Worm (Caenorhabditis elegans) whole organism, young adult: Measurements from ENCODE around the gene Y55F3AM.11.

Experiments
- F10E7.11 ChIP-seq: sonication (generic microtip); optimal IDR thresholded peaks from 2 replicates; lab custom pipeline; 2017; ENCODE audit warnings: mild to moderate bottlenecking, missing genetic modification characterization, moderate library complexity, missing compliant biosample characterization
- ZK185.1 ChIP-seq: sonication (generic microtip); optimal IDR thresholded peaks from 2 replicates; lab custom pipeline; 2016; ENCODE audit warnings: mild to moderate bottlenecking, missing genetic modification characterization, missing compliant biosample characterization; ENCODE audit not compliant: poor library complexity, severe bottlenecking
- akir-1 ChIP-seq: fragments of 200-800 bp; sonication (Bioruptor generic); optimal IDR thresholded peaks from 2 replicates; lab custom pipeline; 2018; ENCODE audit warnings: mild to moderate bottlenecking, missing genetic modification characterization, moderate library complexity, missing compliant biosample characterization
- athp-1 ChIP-seq: sonication (generic microtip); optimal IDR thresholded peaks from 2 replicates; lab custom pipeline; 2017; ENCODE audit warnings: mild to moderate bottlenecking, missing genetic modification characterization, missing compliant biosample characterization
- chd-7 ChIP-seq: sonication (generic microtip); optimal IDR thresholded peaks from 2 replicates; lab custom pipeline; 2016; ENCODE audit warnings: mild to moderate bottlenecking, missing genetic modification characterization, moderate library complexity, missing compliant biosample characterization
- dpl-1 ChIP-seq: fragments of 150-350 bp; optimal IDR thresholded peaks from 2 replicates; lab custom pipeline; 2014; ENCODE audit warnings: missing biosample characterization, missing genetic modification reagents, missing genetic modification characterization
- efl-1 ChIP-seq: fragments of 150-350 bp; optimal IDR thresholded peaks from 2 replicates; lab custom pipeline; 2014; ENCODE audit warnings: missing biosample characterization, missing genetic modification reagents, missing genetic modification characterization
- fkh-3 ChIP-seq: sonication (generic microtip); optimal IDR thresholded peaks from 2 replicates; lab custom pipeline; 2016; ENCODE audit warnings: mild to moderate bottlenecking, missing genetic modification characterization, missing compliant biosample characterization
- lsl-1 ChIP-seq: fragments of 200-800 bp; sonication (Bioruptor generic); optimal IDR thresholded peaks from 2 replicates; lab custom pipeline; 2018; ENCODE audit warnings: mild to moderate bottlenecking, missing genetic modification characterization, moderate library complexity, missing compliant biosample characterization
- nhr-90 ChIP-seq: sonication (generic microtip); optimal IDR thresholded peaks from 2 replicates; lab custom pipeline; 2016; ENCODE audit warnings: missing genotype, mild to moderate bottlenecking, missing genetic modification characterization, missing compliant biosample characterization
- pha-4 ChIP-seq: fragments of 150-350 bp; sonication (generic microtip); optimal IDR thresholded peaks from 2 replicates; lab custom pipeline; 2014; ENCODE audit warnings: missing biosample characterization, missing genetic modification reagents, missing genetic modification characterization
- snpc-4 ChIP-seq, 5 experiments: fragments of 150-350 bp in 1 of 5; sonication (generic microtip) in 4 of 5; optimal IDR thresholded peaks; 2 replicates each; lab custom pipeline; 2014 to 2018; ENCODE audit warnings: missing genetic modification characterization in 5 of 5, missing biosample characterization in 3 of 5, antibody characterized with exemption in 2 of 5, mild to moderate bottlenecking in 2 of 5, missing compliant biosample characterization in 2 of 5, missing genotype in 2 of 5, moderate library complexity in 2 of 5, missing genetic modification reagents in 1 of 5
- unc-130 ChIP-seq: sonication (generic microtip); optimal IDR thresholded peaks from 2 replicates; lab custom pipeline; 2016; ENCODE audit warnings: missing genetic modification reagents, missing genetic modification characterization, missing compliant biosample characterization
- zim-3 ChIP-seq: sonication (generic microtip); optimal IDR thresholded peaks from 2 replicates; lab custom pipeline; 2017; ENCODE audit warnings: mild to moderate bottlenecking, missing genetic modification characterization, moderate library complexity, missing compliant biosample characterization

DNA sequence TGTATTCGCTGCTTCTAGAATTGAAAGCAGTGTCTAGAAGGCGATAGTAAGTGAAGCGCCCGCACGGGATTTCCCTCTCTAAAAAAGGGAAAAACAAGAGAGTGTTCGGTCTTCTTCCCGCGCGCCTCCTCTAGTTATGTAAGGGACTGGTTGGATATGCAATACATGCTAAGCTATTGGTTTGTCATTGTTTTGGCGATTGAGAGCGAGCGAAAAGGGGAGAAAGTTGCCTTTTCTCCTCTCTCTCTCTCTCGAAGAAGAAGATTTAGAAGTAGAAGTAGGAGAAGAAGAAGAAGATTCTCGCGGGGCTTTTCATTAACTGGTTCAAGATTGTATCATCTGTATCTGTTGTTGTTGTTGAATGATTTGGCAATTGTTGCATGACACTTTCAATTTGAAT is 29.9 kb upstream of the Y55F3AM.11 start:
- TF ChIP-seq athp-1 (no peak), akir-1 (GFP tag; lab: Kevin White, UChicago) (no peak), efl-1 (GFP tag; lab: Kevin White, UChicago) (no peak), ZK185.1 (tag; lab: Kevin White, UChicago) (no peak), snpc-4 (GFP tag; optimal IDR thresholded peaks at IDR 0.05; lab: Kevin White, UChicago) (no peak), snpc-4 (tag; optimal IDR thresholded peaks at IDR 0.05; lab: Kevin White, UChicago) (no peak), dpl-1 (no peak), nhr-90 (tag; lab: Kevin White, UChicago) (no peak), F10E7.11 (tag; lab: Kevin White, UChicago) (no peak), zim-3 (tag; lab: Kevin White, UChicago) (no peak), unc-130 (GFP tag; lab: Kevin White, UChicago) (no peak), fkh-3 (tag; lab: Kevin White, UChicago) (no peak), chd-7 (tag; lab: Kevin White, UChicago) (no peak), pha-4 (tag; lab: Kevin White, UChicago) (no peak), lsl-1 (no peak)
